Worm (Caenorhabditis elegans) whole organism, L4 larva: Measurements from ENCODE around the gene nasp-1.

Source experiments
- D1046.2 ChIP-seq: fragments of 200-800 bp; sonication (Bioruptor generic); IDR thresholded peaks from 2 replicates; pipeline ENCODE4 v1.3.6; 2022; ENCODE audit warnings: missing genetic modification characterization, missing compliant biosample characterization
- F26F4.8 ChIP-seq: fragments of 200-800 bp; sonication (Bioruptor generic); conservative IDR thresholded peaks from 2 replicates; pipeline ENCODE4 v1.3.6; 2022; ENCODE audit warnings: missing genetic modification characterization, missing compliant biosample characterization
- F44E2.7 ChIP-seq: fragments of 200-800 bp; sonication (Bioruptor generic); IDR thresholded peaks from 2 replicates; pipeline ENCODE4 v2.1.2; 2022; ENCODE audit warnings: missing genetic modification characterization, missing compliant biosample characterization
- F49E8.2 ChIP-seq: sonication (generic microtip); optimal IDR thresholded peaks from 2 replicates; lab custom pipeline; 2016; ENCODE audit warnings: missing compliant biosample characterization, mild to moderate bottlenecking, missing genetic modification characterization, borderline replicate concordance
- Y48G9A.11 ChIP-seq: fragments of 200-800 bp; sonication (Bioruptor generic); IDR thresholded peaks from 2 replicates; pipeline ENCODE4 v1.3.6; 2022; ENCODE audit warnings: missing genetic modification reagents, missing genetic modification characterization, missing compliant biosample characterization
- ZK337.2 ChIP-seq: fragments of 200-800 bp; sonication (Bioruptor generic); IDR thresholded peaks from 2 replicates; pipeline ENCODE4 v1.3.6; 2022; ENCODE audit warnings: missing genetic modification reagents, missing genetic modification characterization, missing compliant biosample characterization
- ZK546.5 ChIP-seq, 2 experiments: sonication (generic microtip); optimal IDR thresholded peaks; 2 replicates each; lab custom pipeline; 2017; ENCODE audit warnings: missing biosample characterization in 2 of 2, missing genetic modification characterization in 2 of 2
- ama-1 ChIP-seq: fragments of 150-350 bp; optimal IDR thresholded peaks from 2 replicates; lab custom pipeline; 2014; ENCODE audit warnings: inconsistent platforms, mixed read lengths
- attf-4 ChIP-seq: sonication (generic microtip); optimal IDR thresholded peaks from 3 replicates; lab custom pipeline; 2017; ENCODE audit warnings: missing biosample characterization, missing genetic modification characterization
- cey-2 ChIP-seq: sonication (generic microtip); optimal IDR thresholded peaks from 3 replicates; lab custom pipeline; 2017; ENCODE audit warnings: missing genetic modification characterization, mild to moderate bottlenecking, missing compliant biosample characterization, antibody characterized with exemption, borderline replicate concordance; ENCODE audit not compliant: insufficient read depth
- ctbp-1 ChIP-seq: fragments of 200-800 bp; sonication (Bioruptor generic); IDR thresholded peaks from 2 replicates; pipeline ENCODE4 v1.3.6; 2022; ENCODE audit warnings: missing genetic modification reagents, missing genetic modification characterization, missing compliant biosample characterization
- daf-12 ChIP-seq: fragments of 150-350 bp; optimal IDR thresholded peaks from 2 replicates; lab custom pipeline; 2014; ENCODE audit warnings: missing biosample characterization, missing genetic modification reagents, missing genetic modification characterization
- daf-16 ChIP-seq, 3 experiments: sonication (generic microtip); optimal IDR thresholded peaks; 2 replicates each; lab custom pipeline; 2016 to 2017; ENCODE audit warnings: missing genetic modification characterization in 3 of 3, missing genetic modification reagents in 3 of 3, mild to moderate bottlenecking in 2 of 3, missing compliant biosample characterization in 2 of 3, missing biosample characterization in 1 of 3, moderate library complexity in 1 of 3
- daf-19 ChIP-seq: fragments of 200-800 bp; sonication (Bioruptor generic); conservative IDR thresholded peaks from 2 replicates; pipeline ENCODE4 v1.3.6; 2022; ENCODE audit warnings: missing genetic modification characterization, missing compliant biosample characterization
- dmd-6 ChIP-seq: fragments of 200-800 bp; sonication (Bioruptor generic); IDR thresholded peaks from 2 replicates; pipeline ENCODE4 v1.3.6; 2022; ENCODE audit warnings: missing genetic modification reagents, missing genetic modification characterization, missing compliant biosample characterization
- dmd-8 ChIP-seq: fragments of 200-800 bp; sonication (Bioruptor generic); IDR thresholded peaks from 2 replicates; pipeline ENCODE4 v1.3.6; 2022; ENCODE audit warnings: missing genetic modification characterization, missing compliant biosample characterization
- dmd-9 ChIP-seq: fragments of 200-800 bp; sonication (Bioruptor generic); IDR thresholded peaks from 2 replicates; pipeline ENCODE4 v1.3.6; 2022; ENCODE audit warnings: missing genetic modification reagents, missing genetic modification characterization, missing compliant biosample characterization
- dve-1 ChIP-seq: sonication (generic microtip); optimal IDR thresholded peaks from 2 replicates; lab custom pipeline; 2017; ENCODE audit warnings: antibody characterized with exemption, mild to moderate bottlenecking, missing genetic modification characterization, missing compliant biosample characterization; ENCODE audit not compliant: insufficient read depth
- fos-1 ChIP-seq: fragments of 150-350 bp; optimal IDR thresholded peaks from 2 replicates; lab custom pipeline; 2014; ENCODE audit warnings: missing biosample characterization, missing genetic modification characterization
- hlh-11 ChIP-seq: fragments of 200-800 bp; sonication (Bioruptor generic); optimal IDR thresholded peaks from 2 replicates; lab custom pipeline; 2018; ENCODE audit warnings: mild to moderate bottlenecking, missing genetic modification characterization, missing compliant biosample characterization
- hlh-30 ChIP-seq: sonication (generic microtip); optimal IDR thresholded peaks from 2 replicates; lab custom pipeline; 2017; ENCODE audit warnings: antibody characterized with exemption, mild to moderate bottlenecking, missing genetic modification characterization, missing compliant biosample characterization; ENCODE audit not compliant: insufficient read depth
- hmg-1.1 ChIP-seq: fragments of 200-800 bp; sonication (Bioruptor generic); IDR thresholded peaks from 2 replicates; pipeline ENCODE4 v1.3.6; 2022; ENCODE audit warnings: missing genetic modification reagents, missing genetic modification characterization, missing compliant biosample characterization
- lim-7 ChIP-seq: fragments of 200-800 bp; sonication (Bioruptor generic); IDR thresholded peaks from 2 replicates; pipeline ENCODE4 v1.3.6; 2022; ENCODE audit warnings: missing genetic modification characterization, missing compliant biosample characterization
- lin-1 ChIP-seq: fragments of 200-800 bp; sonication (Bioruptor generic); IDR thresholded peaks from 2 replicates; pipeline ENCODE4 v1.3.6; 2022; ENCODE audit warnings: missing genetic modification reagents, missing genetic modification characterization, missing compliant biosample characterization
- lin-13 ChIP-seq: fragments of 150-350 bp; optimal IDR thresholded peaks from 2 replicates; lab custom pipeline; 2014; ENCODE audit warnings: missing biosample characterization, missing genetic modification reagents, missing genetic modification characterization
- lin-15B ChIP-seq: fragments of 150-350 bp; sonication (generic microtip); optimal IDR thresholded peaks from 3 replicates; lab custom pipeline; 2014; ENCODE audit warnings: missing biosample characterization, missing genetic modification characterization
- lin-29 ChIP-seq: fragments of 200-800 bp; sonication (Bioruptor generic); IDR thresholded peaks from 2 replicates; pipeline ENCODE4 v1.3.6; 2022; ENCODE audit warnings: missing genetic modification reagents, missing genetic modification characterization, missing compliant biosample characterization
- lin-39 ChIP-seq: fragments of 150-350 bp; optimal IDR thresholded peaks from 2 replicates; lab custom pipeline; 2014; ENCODE audit warnings: missing biosample characterization, missing genetic modification reagents, missing genetic modification characterization
- lir-3 ChIP-seq: sonication (generic microtip); optimal IDR thresholded peaks from 2 replicates; lab custom pipeline; 2016; ENCODE audit warnings: mild to moderate bottlenecking, missing genetic modification characterization, missing compliant biosample characterization
- lsy-2 ChIP-seq, 2 experiments: fragments of 150-350 bp in 1 of 2; sonication (generic microtip) in 1 of 2; optimal IDR thresholded peaks; 2 replicates each; lab custom pipeline; 2014 to 2017; ENCODE audit warnings: missing biosample characterization in 2 of 2, missing genetic modification characterization in 2 of 2
- madf-9 ChIP-seq: fragments of 200-800 bp; sonication (Bioruptor generic); conservative IDR thresholded peaks from 2 replicates; pipeline ENCODE4 v1.3.6; 2022; ENCODE audit warnings: missing genetic modification reagents, missing genetic modification characterization, missing compliant biosample characterization
- mep-1 ChIP-seq: fragments of 150-350 bp; sonication (generic microtip); optimal IDR thresholded peaks from 3 replicates; lab custom pipeline; 2014; ENCODE audit warnings: missing biosample characterization, missing genetic modification characterization
- mes-2 ChIP-seq: sonication (generic microtip); optimal IDR thresholded peaks from 2 replicates; lab custom pipeline; 2016; ENCODE audit warnings: missing genotype, mild to moderate bottlenecking, missing genetic modification characterization, missing compliant biosample characterization; ENCODE audit not compliant: poor library complexity, severe bottlenecking
- mxl-3 ChIP-seq: fragments of 200-800 bp; sonication (Bioruptor generic); optimal IDR thresholded peaks from 2 replicates; lab custom pipeline; 2018; ENCODE audit warnings: mild to moderate bottlenecking, missing genetic modification characterization, missing compliant biosample characterization
- nhr-102 ChIP-seq: sonication (generic microtip); optimal IDR thresholded peaks from 2 replicates; lab custom pipeline; 2016; ENCODE audit warnings: mild to moderate bottlenecking, missing genetic modification characterization, moderate library complexity, missing compliant biosample characterization
- nhr-11 ChIP-seq: fragments of 150-350 bp; optimal IDR thresholded peaks from 2 replicates; lab custom pipeline; 2014; ENCODE audit warnings: missing biosample characterization, missing genetic modification characterization
- nhr-28 ChIP-seq: fragments of 150-350 bp; optimal IDR thresholded peaks from 2 replicates; lab custom pipeline; 2014; ENCODE audit warnings: missing biosample characterization, missing genetic modification characterization
- nhr-42 ChIP-seq: fragments of 200-800 bp; sonication (Bioruptor generic); IDR thresholded peaks from 2 replicates; pipeline ENCODE4 v1.3.6; 2022; ENCODE audit warnings: missing genetic modification characterization, missing compliant biosample characterization
- nhr-48 ChIP-seq: sonication (generic microtip); optimal IDR thresholded peaks from 2 replicates; lab custom pipeline; 2016; ENCODE audit warnings: mild to moderate bottlenecking, missing genetic modification characterization, missing compliant biosample characterization
- nhr-6 ChIP-seq: fragments of 150-350 bp; optimal IDR thresholded peaks from 2 replicates; lab custom pipeline; 2014; ENCODE audit warnings: missing biosample characterization, missing genetic modification characterization
- nhr-77 ChIP-seq: fragments of 150-350 bp; optimal IDR thresholded peaks from 2 replicates; lab custom pipeline; 2014; ENCODE audit warnings: missing biosample characterization, missing genetic modification characterization
- pha-4 ChIP-seq, 2 experiments: fragments of 150-350 bp in 1 of 2; fragments of 200-800 bp in 1 of 2; sonication (Bioruptor generic) in 1 of 2; IDR thresholded peaks in 1 of 2; optimal IDR thresholded peaks in 1 of 2; 2 replicates each; pipeline versions ENCODE4 v1.3.6 to Lab custom; 2014 to 2022; ENCODE audit warnings: missing genetic modification characterization in 2 of 2, missing genetic modification reagents in 2 of 2, missing biosample characterization in 1 of 2, missing compliant biosample characterization in 1 of 2
- php-3 ChIP-seq: fragments of 200-800 bp; sonication (Bioruptor generic); IDR thresholded peaks from 2 replicates; pipeline ENCODE4 v1.3.6; 2022; ENCODE audit warnings: missing genetic modification reagents, missing genetic modification characterization, missing compliant biosample characterization
- sdz-12 ChIP-seq: fragments of 200-800 bp; sonication (Bioruptor generic); optimal IDR thresholded peaks from 2 replicates; lab custom pipeline; 2018; ENCODE audit warnings: mild to moderate bottlenecking, missing genetic modification characterization, missing compliant biosample characterization
- skn-1 ChIP-seq: fragments of 150-350 bp; optimal IDR thresholded peaks from 2 replicates; lab custom pipeline; 2014; ENCODE audit warnings: missing biosample characterization, missing genetic modification characterization
- unc-62 ChIP-seq, 3 experiments: fragments of 150-350 bp in 1 of 3; sonication (generic microtip); optimal IDR thresholded peaks in 2 of 3; peaks in 1 of 3; 1 replicate in 1 of 3; 2 replicates in 2 of 3; lab custom pipeline; 2014 to 2017; ENCODE audit warnings: missing biosample characterization in 3 of 3, missing genetic modification characterization in 3 of 3, missing genetic modification reagents in 3 of 3, missing genotype in 1 of 3
- zag-1 ChIP-seq: fragments of 150-350 bp; optimal IDR thresholded peaks from 2 replicates; lab custom pipeline; 2014; ENCODE audit warnings: missing biosample characterization, missing genetic modification characterization
- ztf-11 ChIP-seq: fragments of 150-350 bp; optimal IDR thresholded peaks from 2 replicates; lab custom pipeline; 2014; ENCODE audit warnings: missing biosample characterization, missing genetic modification characterization

The nasp-1 gene

DNA sequence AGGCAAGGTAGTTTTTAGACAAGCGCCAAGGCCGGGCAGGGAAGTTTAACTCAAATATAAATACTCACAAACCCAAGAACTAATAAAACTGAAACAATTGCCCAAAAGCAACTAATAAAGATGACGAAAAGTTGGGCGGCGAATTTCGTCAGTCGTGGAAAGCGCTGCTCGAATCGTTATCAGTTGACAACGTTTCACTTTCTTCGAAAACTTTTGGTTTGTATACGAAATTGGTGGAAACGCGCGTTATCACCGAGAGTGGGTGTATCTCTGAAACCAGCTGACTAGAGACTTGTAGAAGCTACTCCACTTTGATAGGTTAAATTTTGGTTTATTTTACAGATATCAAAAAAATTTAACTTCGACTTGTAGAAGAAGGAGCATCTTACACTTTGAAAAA lies 46.7 kb downstream of the nasp-1 start (continued):
- TF ChIP-seq dmd-9 (GFP tag; lab: Robert Waterston, UW) (no peak), lir-3 (tag; lab: Kevin White, UChicago) (no peak), ZK337.2 (GFP tag; lab: Robert Waterston, UW) (no peak), attf-4 (no peak), ama-1 (lab: Kevin White, UChicago) (peak; percentile 9), nhr-102 (tag; lab: Kevin White, UChicago) (no peak), fos-1 (tag; lab: Kevin White, UChicago) (no peak), nhr-77 (tag; lab: Kevin White, UChicago) (no peak), unc-62 (GFP tag; optimal IDR thresholded peaks at IDR 0.05 in 1 of 2; lab: Kevin White, UChicago) (no peak), unc-62 (tag; optimal IDR thresholded peaks at IDR 0.05; lab: Kevin White, UChicago) (no peak), nhr-11 (tag; lab: Kevin White, UChicago) (no peak), F26F4.8 (GFP tag; lab: Robert Waterston, UW) (no peak), ZK546.5 (tag; optimal IDR thresholded peaks at IDR 0.05; lab: Kevin White, UChicago) (no peak), mes-2 (peak; percentile 13), lin-1 (GFP tag; lab: Robert Waterston, UW) (no peak), mxl-3 (no peak), F44E2.7 (GFP tag; lab: Robert Waterston, UW) (no peak), cey-2 (no peak), pha-4 (GFP tag; IDR thresholded peaks at IDR 0.05; lab: Robert Waterston, UW) (no peak), pha-4 (tag; optimal IDR thresholded peaks at IDR 0.05; lab: Kevin White, UChicago) (no peak), lin-29 (GFP tag; lab: Robert Waterston, UW) (no peak), lim-7 (GFP tag; lab: Robert Waterston, UW) (no peak), hlh-11 (peak; percentile 76), skn-1 (tag; lab: Kevin White, UChicago) (no peak), daf-19 (GFP tag; lab: Robert Waterston, UW) (no peak), lin-39 (tag; lab: Kevin White, UChicago) (no peak), lin-15B (tag; lab: Kevin White, UChicago) (no peak), dmd-6 (GFP tag; lab: Robert Waterston, UW) (peak; percentile 74)
- TF ChIP-seq, all 104 proteins: peak for 12

DNA sequence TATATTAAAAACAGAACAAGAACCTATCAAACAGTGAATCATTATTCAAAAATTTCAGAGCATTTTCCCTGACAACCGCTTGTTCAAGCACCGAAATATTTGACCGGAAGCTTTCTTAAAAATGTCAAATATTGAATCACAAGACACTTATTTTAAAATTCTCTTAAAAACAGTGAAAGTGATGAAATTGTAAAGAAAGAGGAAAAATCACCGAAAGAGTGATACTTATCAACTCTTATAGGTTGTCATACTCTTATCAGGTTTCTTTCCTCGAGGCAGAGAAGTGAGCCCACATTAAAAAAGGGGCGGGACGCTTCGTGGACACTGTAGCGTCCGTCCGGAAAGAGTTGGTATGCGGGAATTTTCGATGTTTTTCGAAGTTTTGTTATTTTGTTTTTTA lies 47.4 kb downstream of the nasp-1 start:
- TF ChIP-seq hmg-1.1 (GFP tag; lab: Robert Waterston, UW) (no peak), D1046.2 (GFP tag; lab: Robert Waterston, UW) (no peak), ctbp-1 (GFP tag; lab: Robert Waterston, UW) (no peak), nhr-6 (tag; lab: Kevin White, UChicago) (no peak), hlh-11 (peak; percentile 66), nhr-48 (tag; lab: Kevin White, UChicago) (peak; percentile 8), Y48G9A.11 (GFP tag; lab: Robert Waterston, UW) (no peak), F49E8.2 (no peak), lin-1 (GFP tag; lab: Robert Waterston, UW) (no peak), zag-1 (tag; lab: Kevin White, UChicago) (no peak), lin-29 (GFP tag; lab: Robert Waterston, UW) (no peak), nhr-28 (tag; lab: Kevin White, UChicago) (peak; percentile 47), attf-4 (no peak), dmd-8 (GFP tag; lab: Robert Waterston, UW) (no peak), daf-16 (GFP tag; optimal IDR thresholded peaks at IDR 0.05; lab: Kevin White, UChicago) (no peak), daf-16 (tag; optimal IDR thresholded peaks at IDR 0.05; lab: Kevin White, UChicago) (peak; percentile 63), dmd-6 (GFP tag; lab: Robert Waterston, UW) (peak; percentile 52), ztf-11 (tag; lab: Kevin White, UChicago) (no peak), fos-1 (tag; lab: Kevin White, UChicago) (no peak), nhr-77 (tag; lab: Kevin White, UChicago) (peak; percentile 48), ZK546.5 (tag; optimal IDR thresholded peaks at IDR 0.05; lab: Kevin White, UChicago) (no peak), lir-3 (tag; lab: Kevin White, UChicago) (no peak), php-3 (GFP tag; lab: Robert Waterston, UW) (0 out of 2 replicates have a peak, but pooled peaks have one; percentile 32), lin-15B (tag; lab: Kevin White, UChicago) (no peak), lin-13 (GFP tag; lab: Kevin White, UChicago) (no peak), lsy-2 (tag; optimal IDR thresholded peaks at IDR 0.05; lab: Kevin White, UChicago) (no peak), nhr-42 (GFP tag; lab: Robert Waterston, UW) (no peak), hlh-30 (tag; lab: Kevin White, UChicago) (peak; percentile 56), mep-1 (tag; lab: Kevin White, UChicago) (no peak), daf-12 (tag; lab: Kevin White, UChicago) (no peak), sdz-12 (GFP tag; lab: Kevin White, UChicago) (no peak), dve-1 (tag; lab: Kevin White, UChicago) (peak; percentile 65), madf-9 (GFP tag; lab: Robert Waterston, UW) (no peak)
